Fruit fly (Drosophila melanogaster): ENCODE measurements around the gene CG11837.

CG11837 gene

dm6 chr3R:29082511-29083296 lies 33.4 kb downstream of the CG11837 start:
- TF ChIP-seq Sry-β (GFP tag; optimal IDR thresholded peaks at IDR 0.05), result peak; percentile 79
- no peak for TF ChIP-seq HHEX (GFP tag; optimal IDR thresholded peaks at IDR 0.05)
- TF ChIP-seq CG30020 (tag; optimal IDR thresholded peaks at IDR 0.05), result no peak
- no peak for TF ChIP-seq Mes4 (GFP tag; optimal IDR thresholded peaks at IDR 0.05)
- 0 out of 3 replicates have a peak, but pooled peaks have one; percentile 28 for TF ChIP-seq CG16813 (GFP tag; IDR thresholded peaks at IDR 0.05; ENCODE audit: partially characterized antibody)
- peak; percentile 83 for TF ChIP-seq CG4360 (GFP tag; IDR thresholded peaks at IDR 0.05)
- TF ChIP-seq vnd (GFP tag; IDR thresholded peaks at IDR 0.05; ENCODE audit: partially characterized antibody), result no peak
- peak; percentile 44 for TF ChIP-seq sens (GFP tag)
- TF ChIP-seq ken (GFP tag; IDR thresholded peaks at IDR 0.05), result 0 out of 3 replicates have a peak, but pooled peaks have one; percentile 21
- peak; percentile 5 for TF ChIP-seq grau (tag; optimal IDR thresholded peaks at IDR 0.05)
- TF ChIP-seq CG15601 (tag; optimal IDR thresholded peaks at IDR 0.05), result peak; percentile 3
- TF ChIP-seq fd102C (GFP tag; optimal IDR thresholded peaks at IDR 0.05), result no peak
- TF ChIP-seq row (GFP tag; IDR thresholded peaks at IDR 0.05), result peak; percentile 35; the same call in 1 of the 3 replicates
- TF ChIP-seq CG8281 (tag; optimal IDR thresholded peaks at IDR 0.05), result no peak
- TF ChIP-seq dmrt99B (tag; optimal IDR thresholded peaks at IDR 0.05), result peak; percentile 22
- TF ChIP-seq gem (tag; optimal IDR thresholded peaks at IDR 0.05), result peak; percentile 9

- TF ChIP-seq ken (GFP tag; IDR thresholded peaks at IDR 0.05), result no peak
- TF ChIP-seq CG8388 (GFP tag; optimal IDR thresholded peaks at IDR 0.05), result no peak
- no peak for TF ChIP-seq schlank (tag; optimal IDR thresholded peaks at IDR 0.05)
- TF ChIP-seq CG10209 (GFP tag; optimal IDR thresholded peaks at IDR 0.05), result no peak
- no peak for TF ChIP-seq HLH54F (GFP tag; optimal IDR thresholded peaks at IDR 0.05)
- no peak for TF ChIP-seq E2f1 (GFP tag; IDR thresholded peaks at IDR 0.05)
- TF ChIP-seq bcd (GFP tag; optimal IDR thresholded peaks at IDR 0.05), result no peak
- TF ChIP-seq CG9817 (tag; optimal IDR thresholded peaks at IDR 0.05), result no peak
- TF ChIP-seq sima (GFP tag; optimal IDR thresholded peaks at IDR 0.05), result no peak
- TF ChIP-seq klu (GFP tag; IDR thresholded peaks at IDR 0.05), result no peak
- TF ChIP-seq Ravus (GFP tag; IDR thresholded peaks at IDR 0.05), result no peak
- TF ChIP-seq ato (GFP tag; IDR thresholded peaks at IDR 0.05; ENCODE audit: partially characterized antibody), result no peak
- peak; percentile 34 for TF ChIP-seq Blimp-1 (GFP tag; optimal IDR thresholded peaks at IDR 0.05)
- no peak for TF ChIP-seq nerfin-1 (tag; optimal IDR thresholded peaks at IDR 0.05)
- TF ChIP-seq CG9609 (GFP tag; optimal IDR thresholded peaks at IDR 0.05), result no peak
- no peak for TF ChIP-seq Tbp (GFP tag; optimal IDR thresholded peaks at IDR 0.05)
- no peak for TF ChIP-seq emc (GFP tag; optimal IDR thresholded peaks at IDR 0.05)
- no peak for TF ChIP-seq ham (GFP tag; IDR thresholded peaks at IDR 0.05)
- TF ChIP-seq CG10462 (GFP tag; optimal IDR thresholded peaks at IDR 0.05), result no peak
- TF ChIP-seq disco-r (GFP tag; optimal IDR thresholded peaks at IDR 0.05), result no peak
- TF ChIP-seq CG8281 (tag; optimal IDR thresholded peaks at IDR 0.05), result no peak
- no peak for TF ChIP-seq al (GFP tag; IDR thresholded peaks at IDR 0.05)
- TF ChIP-seq lmd (GFP tag; IDR thresholded peaks at IDR 0.05), result no peak
- TF ChIP-seq stc (GFP tag; IDR thresholded peaks at IDR 0.05), result no peak
- TF ChIP-seq CG9727 (GFP tag; optimal IDR thresholded peaks at IDR 0.05), result peak; percentile 17
- TF ChIP-seq tup (GFP tag; optimal IDR thresholded peaks at IDR 0.05), result no peak
- TF ChIP-seq sob (GFP tag; IDR thresholded peaks at IDR 0.05), result no peak
- TF ChIP-seq CG33557 (GFP tag; optimal IDR thresholded peaks at IDR 0.05), result peak; percentile 45
- TF ChIP-seq CG11398 (GFP tag; optimal IDR thresholded peaks at IDR 0.05), result no peak
- TF ChIP-seq Ets65A (GFP tag), result no peak
- TF ChIP-seq eve (GFP tag; optimal IDR thresholded peaks at IDR 0.05), result no peak
- TF ChIP-seq peb (GFP tag; IDR thresholded peaks at IDR 0.05), result no peak
Observed at dm6 chr3R:29083459-29084457, 34.5 kb downstream of the CG11837 start.

Measured in whole organism, embryonic.